Worm (Caenorhabditis elegans) whole organism, L4 larva: ENCODE data around the gene oac-53.

Experiments used
- R02D3.7 ChIP-seq: fragments of 150-350 bp; sonication (generic microtip); optimal IDR thresholded peaks from 3 replicates; lab custom pipeline; 2014; ENCODE audit warnings: missing biosample characterization, missing genetic modification characterization
- aly-2 ChIP-seq: sonication (generic microtip); optimal IDR thresholded peaks from 2 replicates; lab custom pipeline; 2018; ENCODE audit warnings: missing biosample characterization, missing genetic modification characterization
- ceh-62 ChIP-seq: sonication (generic microtip); optimal IDR thresholded peaks from 2 replicates; lab custom pipeline; 2017; ENCODE audit warnings: missing biosample characterization, missing genetic modification characterization
- fkh-10 ChIP-seq: fragments of 150-350 bp; optimal IDR thresholded peaks from 2 replicates; lab custom pipeline; 2014; ENCODE audit warnings: missing biosample characterization, missing genetic modification reagents, missing genetic modification characterization
- madf-5 ChIP-seq, 2 experiments: fragments of 200-800 bp; sonication (Bioruptor generic); IDR thresholded peaks; 2 replicates each; pipeline ENCODE4 v1.3.6; 2022; ENCODE audit warnings: missing compliant biosample characterization in 2 of 2, missing genetic modification characterization in 2 of 2
- pqm-1 ChIP-seq: sonication (generic microtip); optimal IDR thresholded peaks from 2 replicates; lab custom pipeline; 2017; ENCODE audit warnings: missing biosample characterization, missing genetic modification characterization
- unc-130 ChIP-seq: sonication (generic microtip); optimal IDR thresholded peaks from 2 replicates; lab custom pipeline; 2016; ENCODE audit warnings: missing genetic modification reagents, missing genetic modification characterization, missing compliant biosample characterization
- unc-62 ChIP-seq, 3 experiments: fragments of 150-350 bp in 1 of 3; sonication (generic microtip); optimal IDR thresholded peaks in 2 of 3; peaks in 1 of 3; 1 replicate in 1 of 3; 2 replicates in 2 of 3; lab custom pipeline; 2014 to 2017; ENCODE audit warnings: missing biosample characterization in 3 of 3, missing genetic modification characterization in 3 of 3, missing genetic modification reagents in 3 of 3, missing genotype in 1 of 3
- zag-1 ChIP-seq: fragments of 150-350 bp; optimal IDR thresholded peaks from 2 replicates; lab custom pipeline; 2014; ENCODE audit warnings: missing biosample characterization, missing genetic modification characterization

ce11 chrV:16605463-16605862 lies 22.3 kb downstream of the oac-53 start:
- TF ChIP-seq fkh-10 (GFP tag; lab: Kevin White, UChicago) (no peak), aly-2 (no peak), pqm-1 (tag; lab: Kevin White, UChicago) (peak; percentile 51), R02D3.7 (tag; lab: Kevin White, UChicago) (no peak), zag-1 (tag; lab: Kevin White, UChicago) (no peak), unc-130 (GFP tag; lab: Kevin White, UChicago) (no peak), unc-62 (GFP tag; optimal IDR thresholded peaks at IDR 0.05 in 1 of 2; lab: Kevin White, UChicago) (no peak), unc-62 (tag; optimal IDR thresholded peaks at IDR 0.05; lab: Kevin White, UChicago) (no peak), ceh-62 (tag; lab: Kevin White, UChicago) (no peak), madf-5 (GFP tag; IDR thresholded peaks at IDR 0.05; lab: Robert Waterston, UW) (no peak)
